Fruit fly (Drosophila melanogaster) whole organism, adult: ENCODE measurements around the gene salt.
A peak's percentile ranks its signal among the peaks of the same experiment; 100 is the strongest.

Experiments
- CG11617 ChIP-seq: fragments of 200-800 bp; sonication (Bioruptor generic); optimal IDR thresholded peaks from 2 replicates; lab custom pipeline; 2017; ENCODE audit warnings: mild to moderate bottlenecking, missing biosample characterization, missing genetic modification reagents, missing genetic modification characterization
- CG33017 ChIP-seq: fragments of 200-800 bp; sonication (Bioruptor generic); optimal IDR thresholded peaks from 2 replicates; lab custom pipeline; 2018; ENCODE audit warnings: missing biosample characterization, mild to moderate bottlenecking, missing genetic modification characterization, moderate library complexity
- kay ChIP-seq: fragments of 200-800 bp; sonication (Bioruptor generic); peaks from one replicate; lab custom pipeline; 2016; ENCODE audit warnings: missing biosample characterization, missing genetic modification characterization, borderline replicate concordance
- ovo ChIP-seq: fragments of 200-800 bp; sonication (Bioruptor generic); optimal IDR thresholded peaks from 2 replicates; lab custom pipeline; 2016; ENCODE audit warnings: missing biosample characterization, missing genetic modification characterization

DNA sequence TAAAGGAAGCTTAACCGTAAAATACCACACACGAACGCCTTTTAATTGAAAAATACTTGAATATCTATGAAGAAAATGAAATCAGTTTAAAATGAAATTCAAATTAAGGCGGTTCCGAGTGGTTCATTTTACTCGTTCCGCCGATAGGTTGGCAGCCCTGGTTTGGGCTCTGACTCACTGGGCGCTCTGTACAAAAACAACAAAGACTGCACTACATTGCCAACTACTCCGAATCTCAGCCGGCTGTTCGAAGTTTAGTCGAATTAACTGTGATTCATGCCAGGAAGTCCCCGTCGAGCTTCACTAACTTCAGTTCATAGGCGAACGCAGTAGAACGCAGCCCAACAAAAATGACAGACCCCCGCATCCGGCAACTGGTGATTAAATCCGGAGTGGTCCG is 11.2 kb downstream of the salt start, which contains the start of gene Tbca:
- peak; percentile 100 for TF ChIP-seq kay (GFP tag; lab: Kevin White, UChicago)
- TF ChIP-seq CG33017 (tag; lab: Kevin White, UChicago), result no peak
- TF ChIP-seq CG11617 (GFP tag; lab: Kevin White, UChicago), result no peak
- TF ChIP-seq ovo (GFP tag; lab: Kevin White, UChicago), result no peak
